Fruit fly (Drosophila melanogaster): ENCODE measurements around the gene Mec2.

The Mec2 gene

dm6 chrX:19162249-19162914 is 25.5 kb upstream of the Mec2 start (continued):
- TF ChIP-seq Eip75B (GFP tag; optimal IDR thresholded peaks at IDR 0.05): peak; percentile 69
- TF ChIP-seq net (GFP tag; optimal IDR thresholded peaks at IDR 0.05): peak; percentile 62
- TF ChIP-seq Blimp-1 (GFP tag; optimal IDR thresholded peaks at IDR 0.05): no peak
- TF ChIP-seq Hr4 (GFP tag; optimal IDR thresholded peaks at IDR 0.05): peak; percentile 52
- peak; percentile 39 for TF ChIP-seq CG3919 (GFP tag; optimal IDR thresholded peaks at IDR 0.05)
- TF ChIP-seq acj6 (GFP tag; optimal IDR thresholded peaks at IDR 0.05): peak; percentile 53
- no peak; the same call in 1 of the 2 replicates for TF ChIP-seq CG15336 (GFP tag; IDR thresholded peaks at IDR 0.05)
- TF ChIP-seq Sox14 (GFP tag; optimal IDR thresholded peaks at IDR 0.05): peak; percentile 84
- TF ChIP-seq Gug (GFP tag; IDR thresholded peaks at IDR 0.05): peak; percentile 51
- TF ChIP-seq CG9139 (GFP tag; optimal IDR thresholded peaks at IDR 0.05): no peak
- TF ChIP-seq cyc (GFP tag; optimal IDR thresholded peaks at IDR 0.05): peak; percentile 59
- peak; percentile 58 for TF ChIP-seq Sox15 (GFP tag; optimal IDR thresholded peaks at IDR 0.05)
- peak; percentile 83 for TF ChIP-seq CG6792 (GFP tag; optimal IDR thresholded peaks at IDR 0.05)
- no peak for TF ChIP-seq CG6854 (GFP tag; optimal IDR thresholded peaks at IDR 0.05)
- TF ChIP-seq CG10669 (GFP tag; optimal IDR thresholded peaks at IDR 0.05): peak; percentile 67
- peak; percentile 81 for TF ChIP-seq CG32006 (GFP tag; optimal IDR thresholded peaks at IDR 0.05)
- TF ChIP-seq fd59A (GFP tag; optimal IDR thresholded peaks at IDR 0.05): peak; percentile 67
- TF ChIP-seq CG6163 (GFP tag; IDR thresholded peaks at IDR 0.05): 0 out of 3 replicates have a peak, but pooled peaks have one; percentile 20
- TF ChIP-seq dac (GFP tag; optimal IDR thresholded peaks at IDR 0.05): no peak
- peak; percentile 81 for TF ChIP-seq Smox (GFP tag; optimal IDR thresholded peaks at IDR 0.05)
- peak; percentile 65 for TF ChIP-seq CG8632 (GFP tag; optimal IDR thresholded peaks at IDR 0.05)
- TF ChIP-seq Hr39 (GFP tag; optimal IDR thresholded peaks at IDR 0.05): peak; percentile 82
- peak; percentile 84 for TF ChIP-seq dsx (GFP tag; optimal IDR thresholded peaks at IDR 0.05; ENCODE audit: poor library complexity, severe bottlenecking)
- TF ChIP-seq CG31627 (GFP tag; optimal IDR thresholded peaks at IDR 0.05): peak; percentile 81
- TF ChIP-seq ss (GFP tag; optimal IDR thresholded peaks at IDR 0.05): peak; percentile 27 to 64
- peak; percentile 61 for TF ChIP-seq topi (GFP tag; optimal IDR thresholded peaks at IDR 0.05)
- peak; percentile 35 for TF ChIP-seq CG7368 (GFP tag; optimal IDR thresholded peaks at IDR 0.05)

dm6 chrX:19163446-19163845 is 24.4 kb upstream of the Mec2 start:
- peak; percentile 17 for TF ChIP-seq Blimp-1 (GFP tag; optimal IDR thresholded peaks at IDR 0.05)
- TF ChIP-seq CG10631 (GFP tag; optimal IDR thresholded peaks at IDR 0.05): no peak
- TF ChIP-seq CG34406 (GFP tag; optimal IDR thresholded peaks at IDR 0.05): no peak

dm6 chrX:19164726-19165125 is 23.1 kb upstream of the Mec2 start:
- no peak for TF ChIP-seq CG7368 (GFP tag; optimal IDR thresholded peaks at IDR 0.05)
- TF ChIP-seq Eip75B (GFP tag; optimal IDR thresholded peaks at IDR 0.05): peak; percentile 40
- peak; percentile 68 for TF ChIP-seq Sox102F (GFP tag; optimal IDR thresholded peaks at IDR 0.05)
- TF ChIP-seq vri (GFP tag; optimal IDR thresholded peaks at IDR 0.05): peak; percentile 58
- no peak for TF ChIP-seq CG9139 (GFP tag; optimal IDR thresholded peaks at IDR 0.05)
- no peak for TF ChIP-seq CG11294 (GFP tag; IDR thresholded peaks at IDR 0.05)
- no peak for TF ChIP-seq Hr38 (GFP tag; optimal IDR thresholded peaks at IDR 0.05)
- TF ChIP-seq salr (GFP tag; optimal IDR thresholded peaks at IDR 0.05): no peak
- TF ChIP-seq eg (GFP tag; IDR thresholded peaks at IDR 0.05): no peak
- no peak for TF ChIP-seq spab (GFP tag; optimal IDR thresholded peaks at IDR 0.05)
- TF ChIP-seq esn (GFP tag; optimal IDR thresholded peaks at IDR 0.05): peak; percentile 79
- TF ChIP-seq cyc (GFP tag; optimal IDR thresholded peaks at IDR 0.05): peak; percentile 52
- no peak for TF ChIP-seq CG1621 (tag; optimal IDR thresholded peaks at IDR 0.05)
- peak; percentile 75 for TF ChIP-seq lz (GFP tag; optimal IDR thresholded peaks at IDR 0.05)
- TF ChIP-seq Gug (GFP tag; IDR thresholded peaks at IDR 0.05): no peak
- peak; percentile 73 for TF ChIP-seq Hr39 (GFP tag; optimal IDR thresholded peaks at IDR 0.05)
- TF ChIP-seq Eip93F (GFP tag; optimal IDR thresholded peaks at IDR 0.05): no peak
- no peak for TF ChIP-seq CG3919 (GFP tag; optimal IDR thresholded peaks at IDR 0.05)
- peak; percentile 19 for TF ChIP-seq CG4318 (GFP tag; optimal IDR thresholded peaks at IDR 0.05)
- peak; percentile 53 for TF ChIP-seq CG6792 (GFP tag; optimal IDR thresholded peaks at IDR 0.05)
- no peak for TF ChIP-seq dac (GFP tag; optimal IDR thresholded peaks at IDR 0.05)
- peak; percentile 47 for TF ChIP-seq acj6 (GFP tag; optimal IDR thresholded peaks at IDR 0.05)
- peak; percentile 74 for TF ChIP-seq Smox (GFP tag; optimal IDR thresholded peaks at IDR 0.05)
- peak; percentile 49 for TF ChIP-seq Sox14 (GFP tag; optimal IDR thresholded peaks at IDR 0.05)
- TF ChIP-seq CG11902 (GFP tag; optimal IDR thresholded peaks at IDR 0.05): peak; percentile 18
- TF ChIP-seq fd59A (GFP tag; optimal IDR thresholded peaks at IDR 0.05): no peak
- TF ChIP-seq Eip78C (GFP tag): peak; percentile 80
- peak; percentile 75 for TF ChIP-seq Met (GFP tag; optimal IDR thresholded peaks at IDR 0.05)
- TF ChIP-seq svp (GFP tag): peak; percentile 88
- peak; percentile 62 for TF ChIP-seq topi (GFP tag; optimal IDR thresholded peaks at IDR 0.05)
- TF ChIP-seq CG6808 (GFP tag; optimal IDR thresholded peaks at IDR 0.05): no peak
